Fruit fly (Drosophila melanogaster): ENCODE results near the gene CG12971.

The CG12971 gene

dm6 chr3L:21383440-21383839 lies 27.1 kb upstream of the CG12971 start:
- TF ChIP-seq bab1 (GFP tag; optimal IDR thresholded peaks at IDR 0.05) (no peak), CG33017 (tag; optimal IDR thresholded peaks at IDR 0.05) (peak; percentile 37), kay (GFP tag; ENCODE audit: borderline replicate concordance) (no peak), CG7045 (GFP tag; optimal IDR thresholded peaks at IDR 0.05) (no peak), CG11617 (GFP tag; optimal IDR thresholded peaks at IDR 0.05) (no peak), CG7101 (tag; optimal IDR thresholded peaks at IDR 0.05) (peak; percentile 28), CG5204 (GFP tag; optimal IDR thresholded peaks at IDR 0.05) (no peak), ovo (GFP tag; optimal IDR thresholded peaks at IDR 0.05) (no peak), CG14711 (tag; optimal IDR thresholded peaks at IDR 0.05) (peak; percentile 54), Crg-1 (GFP tag; optimal IDR thresholded peaks at IDR 0.05) (no peak), CG1620 (GFP tag; optimal IDR thresholded peaks at IDR 0.05) (no peak), pad (GFP tag; optimal IDR thresholded peaks at IDR 0.05) (no peak), Clk (GFP tag; optimal IDR thresholded peaks at IDR 0.05) (no peak), Hr96 (GFP tag; optimal IDR thresholded peaks at IDR 0.05) (no peak)

dm6 chr3L:21382158-21382610 lies 25.9 kb upstream of the CG12971 start, which contains the start of gene rgn:
Gene rgn, plus strand, starts transcription at chr3L:21382501.
- TF ChIP-seq CG12768 (GFP tag; optimal IDR thresholded peaks at IDR 0.05) (peak; percentile 42), toe (GFP tag; optimal IDR thresholded peaks at IDR 0.05) (peak; percentile 9), Mnt (GFP tag; optimal IDR thresholded peaks at IDR 0.05) (peak; percentile 51), Clk (GFP tag; optimal IDR thresholded peaks at IDR 0.05) (no peak), tj (GFP tag; optimal IDR thresholded peaks at IDR 0.05) (peak; percentile 39), CG11617 (GFP tag; optimal IDR thresholded peaks at IDR 0.05) (peak; percentile 57), cnc (optimal IDR thresholded peaks at IDR 0.05) (no peak), CG7101 (tag; optimal IDR thresholded peaks at IDR 0.05) (peak; percentile 33), cic (GFP tag; optimal IDR thresholded peaks at IDR 0.05) (no peak), Hr96 (GFP tag; optimal IDR thresholded peaks at IDR 0.05) (peak; percentile 31), CG14711 (tag; optimal IDR thresholded peaks at IDR 0.05) (peak; percentile 56), Crg-1 (GFP tag; optimal IDR thresholded peaks at IDR 0.05) (no peak), pad (GFP tag; optimal IDR thresholded peaks at IDR 0.05) (peak; percentile 35), CG33017 (tag; optimal IDR thresholded peaks at IDR 0.05) (peak; percentile 59), CG5204 (GFP tag; optimal IDR thresholded peaks at IDR 0.05) (peak; percentile 28), CG7045 (GFP tag; optimal IDR thresholded peaks at IDR 0.05) (peak; percentile 66), bab1 (GFP tag; optimal IDR thresholded peaks at IDR 0.05) (peak; percentile 38), CG1620 (GFP tag; optimal IDR thresholded peaks at IDR 0.05) (peak; percentile 11)

dm6 chr3L:21381746-21382145 lies 25.5 kb upstream of the CG12971 start:
- TF ChIP-seq bab1 (GFP tag; optimal IDR thresholded peaks at IDR 0.05) (no peak), cnc (optimal IDR thresholded peaks at IDR 0.05) (no peak), CG33017 (tag; optimal IDR thresholded peaks at IDR 0.05) (no peak), CG7101 (tag; optimal IDR thresholded peaks at IDR 0.05) (no peak), toe (GFP tag; optimal IDR thresholded peaks at IDR 0.05) (no peak), Clk (GFP tag; optimal IDR thresholded peaks at IDR 0.05) (no peak), CG1620 (GFP tag; optimal IDR thresholded peaks at IDR 0.05) (no peak), CG11617 (GFP tag; optimal IDR thresholded peaks at IDR 0.05) (no peak)

- TF ChIP-seq kay (GFP tag; ENCODE audit: borderline replicate concordance) (peak; percentile 52), cic (GFP tag; optimal IDR thresholded peaks at IDR 0.05) (no peak)
These were observed 24.4 kb upstream of the CG12971 start for dm6 chr3L:21380581-21381175.

- TF ChIP-seq Mnt (GFP tag; optimal IDR thresholded peaks at IDR 0.05) (no peak), Clk (GFP tag; optimal IDR thresholded peaks at IDR 0.05) (no peak), cic (GFP tag; optimal IDR thresholded peaks at IDR 0.05) (no peak), pad (GFP tag; optimal IDR thresholded peaks at IDR 0.05) (no peak), CG14711 (tag; optimal IDR thresholded peaks at IDR 0.05) (no peak), Crg-1 (GFP tag; optimal IDR thresholded peaks at IDR 0.05) (no peak), CG1620 (GFP tag; optimal IDR thresholded peaks at IDR 0.05) (no peak), CG11617 (GFP tag; optimal IDR thresholded peaks at IDR 0.05) (no peak), CG33017 (tag; optimal IDR thresholded peaks at IDR 0.05) (no peak), kay (GFP tag; ENCODE audit: borderline replicate concordance) (no peak), bab1 (GFP tag; optimal IDR thresholded peaks at IDR 0.05) (no peak), CG7045 (GFP tag; optimal IDR thresholded peaks at IDR 0.05) (no peak), ovo (GFP tag; optimal IDR thresholded peaks at IDR 0.05) (no peak), CG5204 (GFP tag; optimal IDR thresholded peaks at IDR 0.05) (no peak), cnc (optimal IDR thresholded peaks at IDR 0.05) (no peak), CG7101 (tag; optimal IDR thresholded peaks at IDR 0.05) (no peak), Hr96 (GFP tag; optimal IDR thresholded peaks at IDR 0.05) (no peak), tj (GFP tag; optimal IDR thresholded peaks at IDR 0.05) (no peak)
These were observed 23.8 kb upstream of the CG12971 start for dm6 chr3L:21380126-21380525.

dm6 chr3L:21371230-21371629 lies 14.9 kb upstream of the CG12971 start:
- TF ChIP-seq Mnt (GFP tag; optimal IDR thresholded peaks at IDR 0.05) (no peak), kay (GFP tag; ENCODE audit: borderline replicate concordance) (no peak), CG5204 (GFP tag; optimal IDR thresholded peaks at IDR 0.05) (no peak), CG14711 (tag; optimal IDR thresholded peaks at IDR 0.05) (no peak), cnc (optimal IDR thresholded peaks at IDR 0.05) (no peak)
